Fruit fly (Drosophila melanogaster): ENCODE measurements around the gene Scamp.

DNA sequence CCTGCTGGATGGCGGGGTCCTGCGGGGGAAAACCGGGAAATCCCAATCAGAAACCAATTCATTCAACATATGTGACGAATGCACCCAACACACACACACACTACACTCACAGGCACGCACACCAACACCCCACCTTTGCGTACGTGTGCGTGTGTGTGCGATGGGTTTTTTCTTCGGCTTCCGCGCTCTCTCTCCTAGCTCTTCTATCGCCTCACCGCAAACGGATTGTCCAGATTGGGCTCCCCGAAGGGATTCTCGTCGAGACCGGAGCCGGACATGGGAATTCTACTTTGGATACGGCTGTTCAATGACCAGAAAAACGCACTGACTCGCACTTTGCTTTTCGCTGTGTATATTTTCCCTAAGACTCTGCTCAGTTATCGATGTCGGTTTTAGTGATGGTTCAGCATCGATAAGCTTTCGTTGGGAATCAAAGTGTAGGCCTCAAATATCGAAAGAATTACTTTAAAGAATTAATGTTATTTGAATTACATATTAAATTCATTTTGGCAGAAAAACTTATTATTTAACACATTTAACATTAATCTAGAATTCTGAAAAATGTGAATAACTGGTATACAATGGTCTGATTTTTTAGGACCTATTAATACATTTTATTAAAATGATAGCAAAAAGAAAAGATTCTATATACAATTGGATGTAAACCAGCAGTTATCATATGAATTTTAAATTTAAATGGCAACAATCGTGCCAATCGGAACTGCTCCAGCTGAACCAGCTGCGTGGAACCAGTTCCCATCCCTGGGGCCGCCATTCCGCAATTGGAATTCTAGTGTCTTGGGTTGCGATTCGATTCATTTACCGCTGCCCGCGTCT, at the start of gene Scamp, which contains the start of gene Ahcy:
- TF ChIP-seq Pif1A (GFP tag; optimal IDR thresholded peaks at IDR 0.05) (no peak), gl (tag; optimal IDR thresholded peaks at IDR 0.05) (no peak), CG8159 (tag; optimal IDR thresholded peaks at IDR 0.05) (no peak), EcR (GFP tag; optimal IDR thresholded peaks at IDR 0.05) (no peak), CG17806 (tag; optimal IDR thresholded peaks at IDR 0.05) (no peak), CG12605 (GFP tag; IDR thresholded peaks at IDR 0.05) (no peak), CG9948 (tag; optimal IDR thresholded peaks at IDR 0.05) (no peak), Ets98B (GFP tag; IDR thresholded peaks at IDR 0.05) (no peak), Snoo (tag; optimal IDR thresholded peaks at IDR 0.05) (no peak), CG4496 (GFP tag; IDR thresholded peaks at IDR 0.05) (no peak)

Measured in whole organism, pupa.